Worm (Caenorhabditis elegans): ENCODE results near the gene fars-3.

The fars-3 gene

DNA sequence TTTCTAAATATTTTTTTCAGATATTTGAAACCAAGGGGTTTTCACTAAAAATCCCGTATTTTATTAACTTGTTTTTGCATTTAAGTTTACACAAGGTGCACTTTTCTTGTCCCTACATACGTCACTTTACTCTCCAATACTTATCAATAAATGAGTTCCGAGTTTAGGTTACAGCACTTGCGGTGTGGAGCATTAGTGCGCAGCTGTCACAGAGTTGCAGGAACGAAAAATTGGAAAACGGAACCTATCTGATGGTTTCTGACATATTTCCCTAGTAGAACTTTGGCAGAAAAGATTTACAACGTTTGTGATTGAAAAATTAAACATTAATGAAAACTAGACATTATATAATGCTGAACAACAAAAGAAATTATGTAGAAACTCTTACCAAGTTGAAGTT lies 33.5 kb downstream of the fars-3 start:
- TF ChIP-seq nhr-179 (tag; optimal IDR thresholded peaks at IDR 0.05) = no peak
- TF ChIP-seq rec-8 (tag; optimal IDR thresholded peaks at IDR 0.05) = no peak
- TF ChIP-seq F39B2.1 (GFP tag; IDR thresholded peaks at IDR 0.05) = no peak
- no peak for TF ChIP-seq cebp-1 (GFP tag; IDR thresholded peaks at IDR 0.05)
- no peak for TF ChIP-seq cebp-1 (tag; optimal IDR thresholded peaks at IDR 0.05)
- no peak for TF ChIP-seq egl-18 (GFP tag; IDR thresholded peaks at IDR 0.05)
- TF ChIP-seq ztf-26 (tag; optimal IDR thresholded peaks at IDR 0.05) = no peak
- no peak for TF ChIP-seq ets-4 (GFP tag; optimal IDR thresholded peaks at IDR 0.05)
- TF ChIP-seq unc-62 (GFP tag; optimal IDR thresholded peaks at IDR 0.05) = no peak
- no peak for TF ChIP-seq lin-26 (GFP tag; IDR thresholded peaks at IDR 0.05)
- TF ChIP-seq tbp1 (GFP tag; optimal IDR thresholded peaks at IDR 0.05) = no peak
- no peak for TF ChIP-seq B0019.2 (GFP tag; conservative IDR thresholded peaks at IDR 0.05)
- no peak for TF ChIP-seq Y56A3A.18 (GFP tag; IDR thresholded peaks at IDR 0.05)
- TF ChIP-seq ceh-79 (tag; optimal IDR thresholded peaks at IDR 0.05) = no peak
- TF ChIP-seq madf-3 (GFP tag; IDR thresholded peaks at IDR 0.05) = no peak
- TF ChIP-seq zim-3 (tag; optimal IDR thresholded peaks at IDR 0.05) = no peak
- TF ChIP-seq F57C9.4 (tag; optimal IDR thresholded peaks at IDR 0.05) = no peak
- no peak for TF ChIP-seq sdz-38 (tag; optimal IDR thresholded peaks at IDR 0.05)
- TF ChIP-seq B0336.3 (GFP tag; IDR thresholded peaks at IDR 0.05) = no peak

ce11 chrII:8499021-8499420 lies 34.4 kb downstream of the fars-3 start:
- TF ChIP-seq bed-2 (GFP tag; IDR thresholded peaks at IDR 0.05) = 0 out of 2 replicates have a peak, but pooled peaks have one; percentile 7
- no peak for TF ChIP-seq nhr-27 (tag; optimal IDR thresholded peaks at IDR 0.05)
- no peak for TF ChIP-seq cebp-1 (GFP tag; IDR thresholded peaks at IDR 0.05)
- peak; percentile 11 for TF ChIP-seq cebp-1 (tag; optimal IDR thresholded peaks at IDR 0.05)

- TF ChIP-seq nhr-90 (tag; optimal IDR thresholded peaks at IDR 0.05) (no peak), hmg-20 (GFP tag; IDR thresholded peaks at IDR 0.05) (no peak), tlf-1 (GFP tag; optimal IDR thresholded peaks at IDR 0.05) (no peak), F23B12.7 (tag; optimal IDR thresholded peaks at IDR 0.05; ENCODE audit: insufficient read depth) (no peak), bed-2 (GFP tag; IDR thresholded peaks at IDR 0.05) (no peak), madf-10 (tag; optimal IDR thresholded peaks at IDR 0.05) (no peak), T26A5.8 (tag; optimal IDR thresholded peaks at IDR 0.05) (no peak), gei-17 (GFP tag; optimal IDR thresholded peaks at IDR 0.05) (no peak), rcor-1 (GFP tag; IDR thresholded peaks at IDR 0.05) (no peak), nhr-27 (tag; optimal IDR thresholded peaks at IDR 0.05) (no peak), ccch-3 (GFP tag; optimal IDR thresholded peaks at IDR 0.05) (no peak), die-1 (tag; optimal IDR thresholded peaks at IDR 0.05) (no peak), F49E8.2 (tag; optimal IDR thresholded peaks at IDR 0.05; ENCODE audit: insufficient read depth) (no peak), Y56A3A.18 (GFP tag; IDR thresholded peaks at IDR 0.05) (no peak)
Measured at ce11 chrII:8504074-8504724, 39.6 kb downstream of the fars-3 start.

DNA sequence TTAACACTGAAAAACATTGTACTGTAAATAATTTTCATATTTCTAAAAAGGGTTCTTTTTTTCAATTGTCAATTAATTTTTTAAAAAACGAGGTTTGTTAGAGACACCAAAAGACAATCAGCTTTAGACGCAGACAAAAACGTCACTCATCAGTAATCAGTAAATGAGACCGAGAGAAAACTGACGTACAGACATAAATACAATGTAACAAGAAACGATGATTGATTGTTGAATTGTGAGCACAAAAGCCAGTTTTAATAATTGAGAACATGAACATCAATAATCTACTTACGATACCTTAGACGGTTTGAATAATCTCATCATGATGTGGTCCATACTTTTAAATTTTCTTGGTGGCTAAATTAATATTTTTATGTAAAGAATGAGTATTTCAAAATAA lies 42.1 kb downstream of the fars-3 start:
- peak; percentile 54 for TF ChIP-seq nhr-80 (tag; optimal IDR thresholded peaks at IDR 0.05)
- TF ChIP-seq bed-2 (GFP tag; IDR thresholded peaks at IDR 0.05) = no peak
- TF ChIP-seq rcor-1 (GFP tag; IDR thresholded peaks at IDR 0.05) = no peak
- TF ChIP-seq hmg-1.2 (GFP tag; IDR thresholded peaks at IDR 0.05) = no peak
- TF ChIP-seq lin-54 (GFP tag; optimal IDR thresholded peaks at IDR 0.05) = no peak
- TF ChIP-seq zim-3 (tag; optimal IDR thresholded peaks at IDR 0.05) = no peak
